Fruit fly (Drosophila melanogaster) whole organism, embryonic: ENCODE results near the gene c12.2.

Source experiments
- Asciz ChIP-seq: fragments of 200-800 bp; sonication (Bioruptor generic); optimal IDR thresholded peaks from 2 replicates; lab custom pipeline; 2017; ENCODE audit warnings: missing biosample characterization, mild to moderate bottlenecking, missing genetic modification characterization, missing genetic modification reagents
- Awh ChIP-seq: fragments of 200-800 bp; sonication (Bioruptor generic); IDR thresholded peaks from 2 replicates; pipeline ENCODE4, ENCODE4 v1.3.6; 2022; ENCODE audit warnings: missing biosample characterization, missing genetic modification characterization
- CG10147 ChIP-seq: fragments of 200-800 bp; sonication (Bioruptor generic); optimal IDR thresholded peaks from 2 replicates; lab custom pipeline; 2019; ENCODE audit warnings: missing biosample characterization, mild to moderate bottlenecking, missing genetic modification characterization, moderate library complexity
- CG10321 ChIP-seq: fragments of 200-800 bp; sonication (Bioruptor generic); IDR thresholded peaks from 2 replicates; pipeline ENCODE4 v1.3.6; 2022; ENCODE audit warnings: missing biosample characterization, missing genetic modification characterization
- CG13123 ChIP-seq: fragments of 200-800 bp; sonication (Bioruptor generic); optimal IDR thresholded peaks from 2 replicates; lab custom pipeline; 2016; ENCODE audit warnings: missing biosample characterization, missing genetic modification characterization
- CG13775 ChIP-seq: fragments of 200-800 bp; sonication (Bioruptor generic); optimal IDR thresholded peaks from 3 replicates; lab custom pipeline; 2017; ENCODE audit warnings: missing biosample characterization, mild to moderate bottlenecking, missing genetic modification characterization
- CG16815 ChIP-seq: fragments of 200-800 bp; sonication (Bioruptor generic); optimal IDR thresholded peaks from 3 replicates; lab custom pipeline; 2017; ENCODE audit warnings: missing biosample characterization, mild to moderate bottlenecking, missing genetic modification characterization
- CG2116 ChIP-seq: fragments of 200-800 bp; sonication (Bioruptor generic); optimal IDR thresholded peaks from 3 replicates; lab custom pipeline; 2018; ENCODE audit warnings: missing biosample characterization, mild to moderate bottlenecking, missing genetic modification characterization
- CG31365 ChIP-seq: fragments of 200-800 bp; sonication (Bioruptor generic); optimal IDR thresholded peaks from 2 replicates; lab custom pipeline; 2018; ENCODE audit warnings: missing biosample characterization, mild to moderate bottlenecking, missing genetic modification characterization
- CG3163 ChIP-seq: fragments of 200-800 bp; sonication (Bioruptor generic); optimal IDR thresholded peaks from 3 replicates; lab custom pipeline; 2016; ENCODE audit warnings: missing biosample characterization, missing genetic modification characterization
- CG4282 ChIP-seq: fragments of 200-800 bp; sonication (Bioruptor generic); optimal IDR thresholded peaks from 2 replicates; lab custom pipeline; 2016; ENCODE audit warnings: missing biosample characterization, missing genetic modification characterization
- CG8281 ChIP-seq: fragments of 200-800 bp; sonication (Bioruptor generic); optimal IDR thresholded peaks from 2 replicates; lab custom pipeline; 2018; ENCODE audit warnings: missing biosample characterization, mild to moderate bottlenecking, missing genetic modification characterization, moderate library complexity
- CG9609 ChIP-seq: fragments of 200-800 bp; sonication (Bioruptor generic); optimal IDR thresholded peaks from 3 replicates; lab custom pipeline; 2016; ENCODE audit warnings: missing biosample characterization, missing genetic modification characterization
- CG9727 ChIP-seq: fragments of 200-800 bp; sonication (Bioruptor generic); optimal IDR thresholded peaks from 3 replicates; lab custom pipeline; 2017; ENCODE audit warnings: missing biosample characterization, mild to moderate bottlenecking, missing genetic modification characterization
- CG9932 ChIP-seq: fragments of 200-800 bp; sonication (Bioruptor generic); IDR thresholded peaks from 2 replicates; pipeline ENCODE4 v1.3.6; 2022; ENCODE audit warnings: missing biosample characterization, missing genetic modification characterization
- Chrac-16 ChIP-seq: fragments of 200-800 bp; sonication (Bioruptor generic); optimal IDR thresholded peaks from 3 replicates; lab custom pipeline; 2016; ENCODE audit warnings: missing biosample characterization, missing genetic modification characterization
- CkIIα-i1 ChIP-seq: fragments of 200-800 bp; sonication (Bioruptor generic); IDR thresholded peaks from 2 replicates; pipeline ENCODE4 v1.3.6; 2022; ENCODE audit warnings: missing biosample characterization, missing genetic modification characterization
- CrebB ChIP-seq: fragments of 200-800 bp; sonication (Bioruptor generic); optimal IDR thresholded peaks from 3 replicates; lab custom pipeline; 2018; ENCODE audit warnings: missing biosample characterization, mild to moderate bottlenecking, missing genetic modification characterization
- D19B ChIP-seq: fragments of 200-800 bp; sonication (Bioruptor generic); optimal IDR thresholded peaks from 2 replicates; lab custom pipeline; 2017; ENCODE audit warnings: missing biosample characterization, mild to moderate bottlenecking, missing genetic modification characterization
- Dip2 ChIP-seq: fragments of 200-800 bp; sonication (Bioruptor generic); IDR thresholded peaks from 2 replicates; pipeline ENCODE4 v1.3.6; 2022; ENCODE audit warnings: missing biosample characterization, missing genetic modification characterization
- Drgx ChIP-seq: fragments of 200-800 bp; sonication (Bioruptor generic); IDR thresholded peaks from 2 replicates; pipeline ENCODE4 v1.3.6; 2022; ENCODE audit warnings: missing biosample characterization, missing genetic modification characterization
- Gsc ChIP-seq: fragments of 200-800 bp; sonication (Bioruptor generic); IDR thresholded peaks from 2 replicates; pipeline ENCODE4 v1.3.6; 2022; ENCODE audit warnings: missing biosample characterization, missing genetic modification characterization
- HHEX ChIP-seq: fragments of 200-800 bp; sonication (Bioruptor generic); optimal IDR thresholded peaks from 3 replicates; lab custom pipeline; 2017; ENCODE audit warnings: missing biosample characterization, mild to moderate bottlenecking, missing genetic modification characterization, missing genetic modification reagents
- Hr39 ChIP-seq: fragments of >200 bp; optimal IDR thresholded peaks from 2 replicates; lab custom pipeline; 2017
- Hr51 ChIP-seq, 2 experiments: fragments of 200-800 bp; sonication (Bioruptor generic); optimal IDR thresholded peaks; 2 replicates in 1 of 2; 3 replicates in 1 of 2; lab custom pipeline; 2016 to 2018; ENCODE audit warnings: missing biosample characterization in 2 of 2, missing genetic modification characterization in 2 of 2, mild to moderate bottlenecking in 1 of 2, moderate library complexity in 1 of 2
- Hsf ChIP-seq: fragments of 200-800 bp; sonication (Bioruptor generic); optimal IDR thresholded peaks from 3 replicates; lab custom pipeline; 2016; ENCODE audit warnings: missing biosample characterization, missing genetic modification characterization
- Lhr ChIP-seq: fragments of 200-800 bp; sonication (Bioruptor generic); optimal IDR thresholded peaks from 3 replicates; lab custom pipeline; 2017; ENCODE audit warnings: mild to moderate bottlenecking, missing biosample characterization, missing genetic modification reagents, missing genetic modification characterization
- MTF-1 ChIP-seq: fragments of 200-800 bp; sonication (Bioruptor generic); optimal IDR thresholded peaks from 2 replicates; lab custom pipeline; 2018; ENCODE audit warnings: missing biosample characterization, mild to moderate bottlenecking, missing genetic modification characterization, borderline replicate concordance
- Mes4 ChIP-seq: fragments of 200-800 bp; sonication (Bioruptor generic); optimal IDR thresholded peaks from 2 replicates; lab custom pipeline; 2016; ENCODE audit warnings: missing biosample characterization, missing genetic modification characterization
- Oaz ChIP-seq: fragments of 200-800 bp; sonication (Bioruptor generic); IDR thresholded peaks from 2 replicates; pipeline ENCODE4 v1.3.6; 2022; ENCODE audit warnings: missing biosample characterization, missing genetic modification characterization
- Ptx1 ChIP-seq: fragments of 200-800 bp; sonication (Bioruptor generic); IDR thresholded peaks from 2 replicates; pipeline ENCODE4 v1.3.6; 2022; ENCODE audit warnings: missing biosample characterization, missing genetic modification characterization
- Rfx ChIP-seq: fragments of 200-800 bp; sonication (Bioruptor generic); IDR thresholded peaks from 2 replicates; pipeline ENCODE4 v1.3.6; 2022; ENCODE audit warnings: missing biosample characterization, missing genetic modification characterization
- Scr ChIP-seq: fragments of 200-800 bp; sonication (Bioruptor generic); IDR thresholded peaks from 2 replicates; pipeline ENCODE4 v1.3.6; 2022; ENCODE audit warnings: missing biosample characterization, missing genetic modification characterization; ENCODE audit not compliant: partially characterized antibody
- bab2 ChIP-seq: fragments of 200-800 bp; sonication (Bioruptor generic); optimal IDR thresholded peaks from 2 replicates; lab custom pipeline; 2016; ENCODE audit warnings: missing biosample characterization, missing genetic modification characterization
- br ChIP-seq: fragments of >200 bp; optimal IDR thresholded peaks from 2 replicates; lab custom pipeline; 2017
- cato ChIP-seq: fragments of 200-800 bp; sonication (Bioruptor generic); optimal IDR thresholded peaks from 2 replicates; lab custom pipeline; 2016; ENCODE audit warnings: missing biosample characterization, missing genetic modification characterization, borderline replicate concordance
- caup ChIP-seq: fragments of 200-800 bp; sonication (Bioruptor generic); optimal IDR thresholded peaks from 3 replicates; lab custom pipeline; 2017; ENCODE audit warnings: missing biosample characterization, mild to moderate bottlenecking, missing genetic modification characterization, moderate library complexity; ENCODE audit not compliant: severe bottlenecking
- danr ChIP-seq: fragments of 200-800 bp; sonication (Bioruptor generic); IDR thresholded peaks from 2 replicates; pipeline ENCODE4 v1.3.6; 2022; ENCODE audit warnings: missing biosample characterization, missing genetic modification characterization
- dimm ChIP-seq: fragments of 200-800 bp; sonication (Bioruptor generic); IDR thresholded peaks from 2 replicates; pipeline ENCODE4 v1.3.6; 2022; ENCODE audit warnings: missing biosample characterization, missing genetic modification characterization
- dmrt99B ChIP-seq: fragments of 200-800 bp; sonication (Bioruptor generic); optimal IDR thresholded peaks from 2 replicates; lab custom pipeline; 2018; ENCODE audit warnings: missing biosample characterization, mild to moderate bottlenecking, missing genetic modification characterization, moderate library complexity
- gro ChIP-seq: fragments of 200-800 bp; sonication (Bioruptor generic); optimal IDR thresholded peaks from 2 replicates; lab custom pipeline; 2016; ENCODE audit warnings: missing biosample characterization, missing genetic modification characterization
- jing ChIP-seq: fragments of 200-800 bp; sonication (Bioruptor generic); optimal IDR thresholded peaks from 2 replicates; lab custom pipeline; 2018; ENCODE audit warnings: missing biosample characterization, mild to moderate bottlenecking, missing genetic modification characterization
- lov ChIP-seq, 2 experiments: fragments of 200-800 bp in 1 of 2; fragments of >200 bp in 1 of 2; sonication (Bioruptor generic) in 1 of 2; IDR thresholded peaks in 1 of 2; optimal IDR thresholded peaks in 1 of 2; 2 replicates in 1 of 2; 3 replicates in 1 of 2; pipeline versions ENCODE4 v1.3.6 to Lab custom; 2017 to 2022; ENCODE audit warnings: missing biosample characterization in 1 of 2, missing genetic modification characterization in 1 of 2
- maf-S ChIP-seq: fragments of 200-800 bp; sonication (Bioruptor generic); optimal IDR thresholded peaks from 2 replicates; lab custom pipeline; 2016; ENCODE audit warnings: missing biosample characterization, missing genetic modification characterization
- mirr ChIP-seq: fragments of 200-800 bp; sonication (Bioruptor generic); optimal IDR thresholded peaks from 3 replicates; lab custom pipeline; 2018; ENCODE audit warnings: missing biosample characterization, mild to moderate bottlenecking, missing genetic modification characterization
- nau ChIP-seq: fragments of 200-800 bp; sonication (Bioruptor generic); optimal IDR thresholded peaks from 3 replicates; lab custom pipeline; 2017; ENCODE audit warnings: missing biosample characterization, mild to moderate bottlenecking, missing genetic modification characterization, missing genetic modification reagents
- pfk ChIP-seq: fragments of 200-800 bp; sonication (Bioruptor generic); optimal IDR thresholded peaks from 2 replicates; lab custom pipeline; 2018; ENCODE audit warnings: missing biosample characterization, mild to moderate bottlenecking, missing genetic modification characterization, moderate library complexity
- seq ChIP-seq: fragments of 200-800 bp; sonication (Bioruptor generic); IDR thresholded peaks from 2 replicates; pipeline ENCODE4 v1.3.6; 2022; ENCODE audit warnings: missing biosample characterization, missing genetic modification characterization
- slou ChIP-seq: fragments of 200-800 bp; sonication (Bioruptor generic); optimal IDR thresholded peaks from 3 replicates; lab custom pipeline; 2016; ENCODE audit warnings: missing biosample characterization, missing genetic modification characterization
- wek ChIP-seq: fragments of 200-800 bp; sonication (Bioruptor generic); optimal IDR thresholded peaks from 3 replicates; lab custom pipeline; 2018; ENCODE audit warnings: missing biosample characterization, mild to moderate bottlenecking, missing genetic modification characterization, moderate library complexity
- wor ChIP-seq: fragments of 200-800 bp; sonication (Bioruptor generic); IDR thresholded peaks from 2 replicates; pipeline ENCODE4 v1.3.6; 2022; ENCODE audit warnings: missing biosample characterization, missing genetic modification characterization

The c12.2 gene

DNA sequence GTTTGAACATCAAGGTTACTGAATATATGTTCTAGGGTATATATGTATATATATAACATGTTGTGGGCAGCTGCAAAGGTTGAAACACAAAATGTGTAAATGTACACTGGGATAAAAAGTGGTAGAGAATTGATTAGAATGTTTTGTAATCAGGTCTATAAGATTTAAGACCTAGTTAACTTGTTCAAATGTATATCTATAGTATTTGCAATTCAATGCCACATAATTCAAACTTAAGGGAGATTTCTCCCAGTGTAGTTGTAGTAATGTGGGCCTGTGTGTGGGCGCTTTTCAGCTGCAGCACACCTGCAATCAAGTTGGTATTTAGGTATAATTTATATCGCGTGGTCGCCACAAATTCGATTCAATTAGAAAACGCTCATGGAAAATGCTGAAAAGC is 30.1 kb downstream of the c12.2 start (continued):
- TF ChIP-seq CG31365 (tag; lab: Kevin White, UChicago) (no peak), CG10321 (GFP tag; lab: Robert Waterston, UW) (peak; percentile 28; the same call in 1 of the 2 replicates), lov (optimal IDR thresholded peaks at IDR 0.05; lab: Kevin White, UChicago) (no peak), lov (GFP tag; IDR thresholded peaks at IDR 0.05; lab: Robert Waterston, UW) (no peak), Asciz (peak; percentile 29), CG13775 (GFP tag; lab: Kevin White, UChicago) (peak; percentile 6), Gsc (GFP tag; lab: Robert Waterston, UW) (no peak), pfk (no peak), Ptx1 (peak; percentile 55), cato (GFP tag; lab: Kevin White, UChicago) (no peak), jing (GFP tag; lab: Kevin White, UChicago) (peak; percentile 52), Mes4 (GFP tag; lab: Kevin White, UChicago) (peak; percentile 15), gro (GFP tag; lab: Kevin White, UChicago) (no peak), wor (GFP tag; lab: Robert Waterston, UW) (no peak), slou (GFP tag; lab: Kevin White, UChicago) (no peak), wek (no peak), CG8281 (tag; lab: Kevin White, UChicago) (no peak), Hr39 (no peak), CG2116 (GFP tag; lab: Kevin White, UChicago) (no peak), CkIIα-i1 (GFP tag; lab: Robert Waterston, UW) (no peak), CG13123 (GFP tag; lab: Kevin White, UChicago) (no peak), HHEX (GFP tag; lab: Kevin White, UChicago) (peak; percentile 34), bab2 (GFP tag; lab: Kevin White, UChicago) (peak; percentile 38), seq (GFP tag; lab: Robert Waterston, UW) (peak; percentile 64), CG9932 (GFP tag; lab: Robert Waterston, UW) (no peak), Oaz (no peak), Dip2 (GFP tag; lab: Robert Waterston, UW) (no peak), dmrt99B (tag; lab: Kevin White, UChicago) (peak; percentile 76), nau (GFP tag; lab: Kevin White, UChicago) (peak; percentile 34), mirr (GFP tag; lab: Kevin White, UChicago) (no peak), Scr (no peak), Chrac-16 (GFP tag; lab: Kevin White, UChicago) (peak; percentile 48), MTF-1 (peak; percentile 27), CG4282 (GFP tag; lab: Kevin White, UChicago) (no peak), CG16815 (GFP tag; lab: Kevin White, UChicago) (no peak), danr (GFP tag; lab: Robert Waterston, UW) (no peak), CG10147 (GFP tag; lab: Kevin White, UChicago) (peak; percentile 9), br (lab: Kevin White, UChicago) (no peak), Hr51 (GFP tag; optimal IDR thresholded peaks at IDR 0.05; lab: Kevin White, UChicago) (peak in 1 of 2 experiments; percentile 70), Drgx (0 out of 2 replicates have a peak, but pooled peaks have one; percentile 10), maf-S (GFP tag; lab: Kevin White, UChicago) (no peak), CG9609 (GFP tag; lab: Kevin White, UChicago) (peak; percentile 3), Awh (no peak), dimm (GFP tag; lab: Robert Waterston, UW) (0 out of 2 replicates have a peak, but pooled peaks have one; percentile 31), CrebB (tag; lab: Kevin White, UChicago) (no peak), D19B (GFP tag; lab: Kevin White, UChicago) (no peak), caup (GFP tag; lab: Kevin White, UChicago) (peak; percentile 26), Rfx (GFP tag; lab: Robert Waterston, UW) (no peak), Hsf (peak; percentile 52), CG9727 (GFP tag; lab: Kevin White, UChicago) (peak; percentile 34), CG3163 (GFP tag; lab: Kevin White, UChicago) (no peak), Lhr (no peak)
